Worm (Caenorhabditis elegans) whole organism, L4 larva: ENCODE results near the gene R11D1.13.

Experiments used
- F10B5.3 ChIP-seq: sonication (generic microtip); optimal IDR thresholded peaks from 2 replicates; lab custom pipeline; 2016; ENCODE audit warnings: mild to moderate bottlenecking, missing genetic modification characterization, missing compliant biosample characterization
- ama-1 ChIP-seq: fragments of 150-350 bp; optimal IDR thresholded peaks from 2 replicates; lab custom pipeline; 2014; ENCODE audit warnings: inconsistent platforms, mixed read lengths
- dve-1 ChIP-seq: sonication (generic microtip); optimal IDR thresholded peaks from 2 replicates; lab custom pipeline; 2017; ENCODE audit warnings: antibody characterized with exemption, mild to moderate bottlenecking, missing genetic modification characterization, missing compliant biosample characterization; ENCODE audit not compliant: insufficient read depth
- hif-1 ChIP-seq, 2 experiments: sonication (generic microtip); optimal IDR thresholded peaks; 2 replicates each; lab custom pipeline; 2016 to 2017; ENCODE audit warnings: missing compliant biosample characterization in 2 of 2, missing genetic modification characterization in 2 of 2, missing genetic modification reagents in 2 of 2, missing genotype in 2 of 2, mild to moderate bottlenecking in 1 of 2
- mdl-1 ChIP-seq, 2 experiments: fragments of 150-350 bp in 1 of 2; sonication (generic microtip) in 1 of 2; optimal IDR thresholded peaks; 2 replicates each; lab custom pipeline; 2014 to 2017; ENCODE audit warnings: missing biosample characterization in 2 of 2, missing genetic modification characterization in 2 of 2
- mep-1 ChIP-seq: fragments of 150-350 bp; sonication (generic microtip); optimal IDR thresholded peaks from 3 replicates; lab custom pipeline; 2014; ENCODE audit warnings: missing biosample characterization, missing genetic modification characterization
- nhr-11 ChIP-seq: fragments of 150-350 bp; optimal IDR thresholded peaks from 2 replicates; lab custom pipeline; 2014; ENCODE audit warnings: missing biosample characterization, missing genetic modification characterization
- pha-4 ChIP-seq, 2 experiments: fragments of 150-350 bp in 1 of 2; fragments of 200-800 bp in 1 of 2; sonication (Bioruptor generic) in 1 of 2; IDR thresholded peaks in 1 of 2; optimal IDR thresholded peaks in 1 of 2; 2 replicates each; pipeline versions ENCODE4 v1.3.6 to Lab custom; 2014 to 2022; ENCODE audit warnings: missing genetic modification characterization in 2 of 2, missing genetic modification reagents in 2 of 2, missing biosample characterization in 1 of 2, missing compliant biosample characterization in 1 of 2
- tra-1 ChIP-seq: fragments of 200-800 bp; sonication (Bioruptor generic); IDR thresholded peaks from 2 replicates; pipeline ENCODE4 v1.3.6; 2022; ENCODE audit warnings: missing genetic modification reagents, missing genetic modification characterization, missing compliant biosample characterization

ce11 chrV:12747431-12747830, 20.5 kb downstream of the R11D1.13 start, which contains the start of gene C15C8.4:
- TF ChIP-seq mep-1, result no peak
- TF ChIP-seq dve-1, result no peak
- TF ChIP-seq pha-4 (GFP tag; IDR thresholded peaks at IDR 0.05; lab: Robert Waterston, UW), result no peak
- no peak for TF ChIP-seq pha-4 (tag; optimal IDR thresholded peaks at IDR 0.05; lab: Kevin White, UChicago)
- TF ChIP-seq nhr-11 (tag; lab: Kevin White, UChicago), result no peak
- no peak for TF ChIP-seq mdl-1 (tag; optimal IDR thresholded peaks at IDR 0.05; lab: Kevin White, UChicago)
- no peak for TF ChIP-seq hif-1 (tag; optimal IDR thresholded peaks at IDR 0.05; lab: Kevin White, UChicago)
- TF ChIP-seq F10B5.3 (tag; lab: Kevin White, UChicago), result no peak
- TF ChIP-seq ama-1 (lab: Kevin White, UChicago), result no peak
- no peak for TF ChIP-seq tra-1
